Fruit fly (Drosophila melanogaster) whole organism, embryonic: ENCODE data around the gene CG31121.

Source experiments
- Bdp1 ChIP-seq: fragments of 200-800 bp; sonication (Bioruptor generic); optimal IDR thresholded peaks from 3 replicates; lab custom pipeline; 2016; ENCODE audit warnings: missing biosample characterization, missing genetic modification characterization
- CG10431 ChIP-seq: fragments of 200-800 bp; sonication (Bioruptor generic); optimal IDR thresholded peaks from 3 replicates; lab custom pipeline; 2018; ENCODE audit warnings: missing biosample characterization, mild to moderate bottlenecking, missing genetic modification characterization
- CG11560 ChIP-seq: fragments of 200-800 bp; sonication (Bioruptor generic); IDR thresholded peaks from 3 replicates; pipeline ENCODE4 v1.3.6; 2022; ENCODE audit warnings: missing biosample characterization, missing genetic modification characterization
- CG11723 ChIP-seq: fragments of 200-800 bp; sonication (Bioruptor generic); optimal IDR thresholded peaks from 2 replicates; lab custom pipeline; 2017; ENCODE audit warnings: missing biosample characterization, mild to moderate bottlenecking, missing genetic modification characterization
- CG12155 ChIP-seq: fragments of 200-800 bp; sonication (Bioruptor generic); optimal IDR thresholded peaks from 3 replicates; lab custom pipeline; 2016; ENCODE audit warnings: missing biosample characterization, missing genetic modification characterization
- CG12219 ChIP-seq: fragments of 200-800 bp; sonication (Bioruptor generic); optimal IDR thresholded peaks from 3 replicates; lab custom pipeline; 2018; ENCODE audit warnings: missing biosample characterization, mild to moderate bottlenecking, missing genetic modification characterization
- CG12391 ChIP-seq: fragments of 200-800 bp; sonication (Bioruptor generic); optimal IDR thresholded peaks from 3 replicates; lab custom pipeline; 2018; ENCODE audit warnings: missing biosample characterization, mild to moderate bottlenecking, missing genetic modification characterization, moderate library complexity
- CG14710 ChIP-seq: fragments of 200-800 bp; sonication (Bioruptor generic); optimal IDR thresholded peaks from 3 replicates; lab custom pipeline; 2019; ENCODE audit warnings: missing biosample characterization, mild to moderate bottlenecking, missing genetic modification characterization, moderate library complexity
- CG16863 ChIP-seq: fragments of 200-800 bp; sonication (Bioruptor generic); optimal IDR thresholded peaks from 3 replicates; lab custom pipeline; 2016; ENCODE audit warnings: missing biosample characterization, missing genetic modification characterization
- CG17385 ChIP-seq: fragments of 200-800 bp; sonication (Bioruptor generic); optimal IDR thresholded peaks from 3 replicates; lab custom pipeline; 2018; ENCODE audit warnings: missing biosample characterization, mild to moderate bottlenecking, missing genetic modification characterization
- CG18619 ChIP-seq: fragments of 200-800 bp; sonication (Bioruptor generic); optimal IDR thresholded peaks from 3 replicates; lab custom pipeline; 2017; ENCODE audit warnings: missing biosample characterization, mild to moderate bottlenecking, missing genetic modification characterization
- CG32772 ChIP-seq: fragments of 200-800 bp; sonication (Bioruptor generic); IDR thresholded peaks from 2 replicates; pipeline ENCODE4 v1.3.6; 2022; ENCODE audit warnings: missing biosample characterization, missing genetic modification characterization
- CG3281 ChIP-seq: fragments of 200-800 bp; sonication (Bioruptor generic); optimal IDR thresholded peaks from 3 replicates; lab custom pipeline; 2017; ENCODE audit warnings: missing biosample characterization, mild to moderate bottlenecking, missing genetic modification characterization
- CG3847 ChIP-seq: fragments of 200-800 bp; sonication (Bioruptor generic); IDR thresholded peaks from 2 replicates; pipeline ENCODE4 v1.3.6; 2022; ENCODE audit warnings: missing biosample characterization, missing genetic modification characterization
- CG42726 ChIP-seq: fragments of 200-800 bp; sonication (Bioruptor generic); IDR thresholded peaks from 2 replicates; pipeline ENCODE4 v1.3.6; 2022; ENCODE audit warnings: missing biosample characterization, missing genetic modification characterization; ENCODE audit not compliant: partially characterized antibody
- CG8290 ChIP-seq, 3 experiments: fragments of 200-800 bp; sonication (Bioruptor generic); optimal IDR thresholded peaks; 2 replicates each; lab custom pipeline; 2016 to 2019; ENCODE audit warnings: missing biosample characterization in 3 of 3, missing genetic modification characterization in 3 of 3, mild to moderate bottlenecking in 2 of 3, moderate library complexity in 1 of 3
- CG9727 ChIP-seq: fragments of 200-800 bp; sonication (Bioruptor generic); optimal IDR thresholded peaks from 3 replicates; lab custom pipeline; 2017; ENCODE audit warnings: missing biosample characterization, mild to moderate bottlenecking, missing genetic modification characterization
- D19A ChIP-seq: fragments of 200-800 bp; optimal IDR thresholded peaks from 3 replicates; lab custom pipeline; 2019; ENCODE audit warnings: missing biosample characterization, mild to moderate bottlenecking, missing genetic modification characterization, moderate library complexity
- Dad ChIP-seq: fragments of 200-800 bp; sonication (Bioruptor generic); optimal IDR thresholded peaks from 3 replicates; lab custom pipeline; 2016; ENCODE audit warnings: missing biosample characterization, missing genetic modification characterization
- Dref ChIP-seq: fragments of 200-800 bp; sonication (Bioruptor generic); IDR thresholded peaks from 2 replicates; pipeline ENCODE4 v1.3.6; 2022; ENCODE audit warnings: missing biosample characterization, missing genetic modification characterization
- Ets65A ChIP-seq: fragments of 200-800 bp; sonication (Bioruptor generic); peaks from one replicate; lab custom pipeline; 2016; ENCODE audit warnings: missing biosample characterization, missing genetic modification characterization
- Ets97D ChIP-seq: fragments of 200-800 bp; sonication (Bioruptor generic); optimal IDR thresholded peaks from 3 replicates; lab custom pipeline; 2016; ENCODE audit warnings: missing biosample characterization, missing genetic modification characterization
- HmgZ ChIP-seq: fragments of 200-800 bp; sonication (Bioruptor generic); optimal IDR thresholded peaks from 2 replicates; lab custom pipeline; 2018; ENCODE audit warnings: missing biosample characterization, mild to moderate bottlenecking, missing genetic modification characterization
- Hr39 ChIP-seq: fragments of >200 bp; optimal IDR thresholded peaks from 2 replicates; lab custom pipeline; 2017
- MTF-1 ChIP-seq: fragments of 200-800 bp; sonication (Bioruptor generic); optimal IDR thresholded peaks from 2 replicates; lab custom pipeline; 2018; ENCODE audit warnings: missing biosample characterization, mild to moderate bottlenecking, missing genetic modification characterization, borderline replicate concordance
- Opbp ChIP-seq: fragments of 200-800 bp; sonication (Bioruptor generic); IDR thresholded peaks from 3 replicates; pipeline ENCODE4 v1.3.6; 2022; ENCODE audit warnings: missing biosample characterization, missing genetic modification characterization; ENCODE audit not compliant: partially characterized antibody
- Scr ChIP-seq: fragments of 200-800 bp; sonication (Bioruptor generic); IDR thresholded peaks from 2 replicates; pipeline ENCODE4 v1.3.6; 2022; ENCODE audit warnings: missing biosample characterization, missing genetic modification characterization; ENCODE audit not compliant: partially characterized antibody
- ac ChIP-seq: fragments of 200-800 bp; sonication (Bioruptor generic); optimal IDR thresholded peaks from 3 replicates; lab custom pipeline; 2017; ENCODE audit warnings: missing biosample characterization, mild to moderate bottlenecking, missing genetic modification characterization
- amos ChIP-seq: fragments of 200-800 bp; sonication (Bioruptor generic); IDR thresholded peaks from 2 replicates; pipeline ENCODE4 v1.3.6; 2022; ENCODE audit warnings: missing biosample characterization, missing genetic modification characterization; ENCODE audit not compliant: partially characterized antibody
- cg ChIP-seq: fragments of 200-800 bp; sonication (Bioruptor generic); optimal IDR thresholded peaks from 3 replicates; lab custom pipeline; 2019; ENCODE audit warnings: missing biosample characterization, mild to moderate bottlenecking, missing genetic modification characterization, moderate library complexity
- ci ChIP-seq: fragments of 200-800 bp; sonication (Bioruptor generic); IDR thresholded peaks from 3 replicates; pipeline ENCODE4 v1.3.6; 2022; ENCODE audit warnings: missing biosample characterization, missing genetic modification characterization
- gsb-n ChIP-seq: fragments of 200-800 bp; sonication (Bioruptor generic); optimal IDR thresholded peaks from 3 replicates; lab custom pipeline; 2018; ENCODE audit warnings: missing biosample characterization, mild to moderate bottlenecking, missing genetic modification characterization
- nerfin-2 ChIP-seq: fragments of 200-800 bp; sonication (Bioruptor generic); IDR thresholded peaks from 2 replicates; pipeline ENCODE4 v1.3.6; 2022; ENCODE audit warnings: missing biosample characterization, missing genetic modification characterization; ENCODE audit not compliant: partially characterized antibody
- nmo ChIP-seq: fragments of 200-800 bp; sonication (Bioruptor generic); optimal IDR thresholded peaks from 2 replicates; lab custom pipeline; 2018; ENCODE audit warnings: missing biosample characterization, mild to moderate bottlenecking, missing genetic modification characterization, moderate library complexity
- nom ChIP-seq: fragments of 200-800 bp; sonication (Bioruptor generic); optimal IDR thresholded peaks from 2 replicates; lab custom pipeline; 2017; ENCODE audit warnings: missing biosample characterization, missing genetic modification characterization, mild to moderate bottlenecking, moderate library complexity, missing genetic modification reagents
- pfk ChIP-seq: fragments of 200-800 bp; sonication (Bioruptor generic); optimal IDR thresholded peaks from 2 replicates; lab custom pipeline; 2018; ENCODE audit warnings: missing biosample characterization, mild to moderate bottlenecking, missing genetic modification characterization, moderate library complexity
- phol ChIP-seq: fragments of 200-800 bp; sonication (Bioruptor generic); optimal IDR thresholded peaks from 3 replicates; lab custom pipeline; 2018; ENCODE audit warnings: missing biosample characterization, mild to moderate bottlenecking, missing genetic modification characterization, moderate library complexity
- repo ChIP-seq: fragments of 200-800 bp; sonication (Bioruptor generic); optimal IDR thresholded peaks from 2 replicates; lab custom pipeline; 2016; ENCODE audit warnings: missing biosample characterization, missing genetic modification characterization
- sens ChIP-seq: fragments of 200-800 bp; sonication (Bioruptor generic); peaks from one replicate; lab custom pipeline; 2016; ENCODE audit warnings: missing biosample characterization, missing genetic modification characterization
- sens-2 ChIP-seq: fragments of 200-800 bp; sonication (Bioruptor generic); IDR thresholded peaks from 2 replicates; pipeline ENCODE4 v1.3.6; 2022; ENCODE audit warnings: missing biosample characterization, missing genetic modification characterization
- shn ChIP-seq: fragments of 200-800 bp; sonication (Bioruptor generic); optimal IDR thresholded peaks from 3 replicates; lab custom pipeline; 2016; ENCODE audit warnings: missing biosample characterization, missing genetic modification characterization
- slp2 ChIP-seq: fragments of 200-800 bp; sonication (Bioruptor generic); optimal IDR thresholded peaks from 2 replicates; lab custom pipeline; 2016; ENCODE audit warnings: missing biosample characterization, missing genetic modification characterization
- ssp ChIP-seq: fragments of 200-800 bp; sonication (Bioruptor generic); IDR thresholded peaks from 2 replicates; pipeline ENCODE4 v1.3.6; 2022; ENCODE audit warnings: missing biosample characterization, missing genetic modification characterization
- tna ChIP-seq: fragments of 200-800 bp; sonication (Bioruptor generic); IDR thresholded peaks from 2 replicates; pipeline ENCODE4 v1.3.6; 2022; ENCODE audit warnings: missing biosample characterization, missing genetic modification characterization; ENCODE audit not compliant: partially characterized antibody
- twi ChIP-seq: fragments of 200-800 bp; optimal IDR thresholded peaks from 2 replicates; lab custom pipeline; 2019; ENCODE audit warnings: missing biosample characterization, mild to moderate bottlenecking, missing genetic modification characterization, moderate library complexity
- unc-4 ChIP-seq: fragments of 200-800 bp; sonication (Bioruptor generic); IDR thresholded peaks from 2 replicates; pipeline ENCODE4 v1.3.6; 2022; ENCODE audit warnings: missing biosample characterization, missing genetic modification characterization; ENCODE audit not compliant: partially characterized antibody
- zen ChIP-seq: fragments of 200-800 bp; sonication (Bioruptor generic); optimal IDR thresholded peaks from 3 replicates; lab custom pipeline; 2018; ENCODE audit warnings: missing biosample characterization, mild to moderate bottlenecking, missing genetic modification characterization, moderate library complexity
- zf30C ChIP-seq: fragments of 200-800 bp; sonication (Bioruptor generic); optimal IDR thresholded peaks from 3 replicates; lab custom pipeline; 2018; ENCODE audit warnings: missing biosample characterization, mild to moderate bottlenecking, missing genetic modification characterization

The CG31121 gene

dm6 chr3R:24870389-24871048 is 23.9 kb downstream of the CG31121 start, which contains the start of gene CycB3 (continued):
- TF ChIP-seq unc-4 (GFP tag; lab: Robert Waterston, UW) (0 out of 2 replicates have a peak, but pooled peaks have one; percentile 27), CG9727 (peak; percentile 23), CG11560 (no peak), Ets97D (GFP tag; lab: Kevin White, UChicago) (peak; percentile 93), CG3847 (GFP tag; lab: Robert Waterston, UW) (peak; percentile 42), repo (GFP tag; lab: Kevin White, UChicago) (peak; percentile 25), CG3281 (GFP tag; lab: Kevin White, UChicago) (peak; percentile 41), Bdp1 (GFP tag; lab: Kevin White, UChicago) (peak; percentile 31), nerfin-2 (GFP tag; lab: Robert Waterston, UW) (0 out of 2 replicates have a peak, but pooled peaks have one; percentile 19), tna (GFP tag; lab: Robert Waterston, UW) (0 out of 2 replicates have a peak, but pooled peaks have one; percentile 30), pfk (GFP tag; lab: Kevin White, UChicago) (peak; percentile 38), CG32772 (no peak), CG10431 (GFP tag; lab: Kevin White, UChicago) (peak; percentile 54), CG42726 (0 out of 2 replicates have a peak, but pooled peaks have one; percentile 6), amos (GFP tag; lab: Robert Waterston, UW) (peak; percentile 43; the same call in 1 of the 2 replicates), CG14710 (tag; lab: Kevin White, UChicago) (peak; percentile 84), gsb-n (tag; lab: Kevin White, UChicago) (peak; percentile 11), phol (tag; lab: Kevin White, UChicago) (peak; percentile 91), MTF-1 (GFP tag; lab: Kevin White, UChicago) (peak; percentile 63), cg (peak; percentile 1), CG18619 (GFP tag; lab: Kevin White, UChicago) (peak; percentile 26), ci (peak; percentile 67; the same call in 1 of the 3 replicates), CG8290 (GFP tag; optimal IDR thresholded peaks at IDR 0.05; lab: Kevin White, UChicago) (no peak), CG8290 (tag; optimal IDR thresholded peaks at IDR 0.05; lab: Kevin White, UChicago) (no peak), nmo (GFP tag; lab: Kevin White, UChicago) (peak; percentile 50), CG16863 (no peak), Ets65A (GFP tag; lab: Kevin White, UChicago) (peak; percentile 9), Scr (GFP tag; lab: Robert Waterston, UW) (peak; percentile 44; the same call in 1 of the 2 replicates), shn (no peak), sens-2 (no peak), CG12391 (tag; lab: Kevin White, UChicago) (peak; percentile 31), zf30C (GFP tag; lab: Kevin White, UChicago) (peak; percentile 14), zen (tag; lab: Kevin White, UChicago) (peak; percentile 33), D19A (tag; lab: Kevin White, UChicago) (no peak), CG11723 (GFP tag; lab: Kevin White, UChicago) (peak; percentile 3), twi (tag; lab: Kevin White, UChicago) (peak; percentile 71), CG12219 (GFP tag; lab: Kevin White, UChicago) (peak; percentile 26), CG17385 (GFP tag; lab: Kevin White, UChicago) (peak; percentile 34), sens (GFP tag; lab: Kevin White, UChicago) (peak; percentile 75), slp2 (GFP tag; lab: Kevin White, UChicago) (no peak), ac (GFP tag; lab: Kevin White, UChicago) (peak; percentile 35), HmgZ (tag; lab: Kevin White, UChicago) (peak; percentile 71), CG12155 (GFP tag; lab: Kevin White, UChicago) (peak; percentile 6), Dad (GFP tag; lab: Kevin White, UChicago) (peak; percentile 2), ssp (GFP tag; lab: Robert Waterston, UW) (peak; percentile 74), Hr39 (lab: Kevin White, UChicago) (no peak), Opbp (GFP tag; lab: Robert Waterston, UW) (peak; percentile 56; the same call in 2 of the 3 replicates), nom (GFP tag; lab: Kevin White, UChicago) (peak; percentile 16), Dref (GFP tag; lab: Robert Waterston, UW) (peak; percentile 74)
